Fruit fly (Drosophila melanogaster) whole organism, embryonic: ENCODE data around the gene DCTN6-p27.

ENCODE experiments used
- CG10321 ChIP-seq: fragments of 200-800 bp; sonication (Bioruptor generic); IDR thresholded peaks from 2 replicates; pipeline ENCODE4 v1.3.6; 2022; ENCODE audit warnings: missing biosample characterization, missing genetic modification characterization
- CG10959 ChIP-seq: fragments of 200-800 bp; sonication (Bioruptor generic); IDR thresholded peaks from 2 replicates; pipeline ENCODE4 v1.3.6; 2022; ENCODE audit warnings: missing biosample characterization, missing genetic modification characterization
- CG13775 ChIP-seq: fragments of 200-800 bp; sonication (Bioruptor generic); optimal IDR thresholded peaks from 3 replicates; lab custom pipeline; 2017; ENCODE audit warnings: missing biosample characterization, mild to moderate bottlenecking, missing genetic modification characterization
- CG15073 ChIP-seq: fragments of 200-800 bp; sonication (Bioruptor generic); optimal IDR thresholded peaks from 2 replicates; lab custom pipeline; 2016; ENCODE audit warnings: missing biosample characterization, missing genetic modification characterization
- CG15479 ChIP-seq: fragments of 200-800 bp; sonication (Bioruptor generic); optimal IDR thresholded peaks from 3 replicates; lab custom pipeline; 2019; ENCODE audit warnings: missing biosample characterization, mild to moderate bottlenecking, missing genetic modification characterization, moderate library complexity
- CG16813 ChIP-seq: fragments of 200-800 bp; sonication (Bioruptor generic); IDR thresholded peaks from 3 replicates; pipeline ENCODE4 v1.3.6; 2022; ENCODE audit warnings: missing biosample characterization, missing genetic modification characterization; ENCODE audit not compliant: partially characterized antibody
- CG17359 ChIP-seq: fragments of 200-800 bp; sonication (Bioruptor generic); optimal IDR thresholded peaks from 3 replicates; lab custom pipeline; 2018; ENCODE audit warnings: missing biosample characterization, mild to moderate bottlenecking, missing genetic modification characterization, moderate library complexity
- CG17385 ChIP-seq: fragments of 200-800 bp; sonication (Bioruptor generic); optimal IDR thresholded peaks from 3 replicates; lab custom pipeline; 2018; ENCODE audit warnings: missing biosample characterization, mild to moderate bottlenecking, missing genetic modification characterization
- CG1832 ChIP-seq: fragments of 200-800 bp; sonication (Bioruptor generic); optimal IDR thresholded peaks from 2 replicates; lab custom pipeline; 2017; ENCODE audit warnings: missing biosample characterization, mild to moderate bottlenecking, missing genetic modification characterization, inconsistent platforms
- CG2199 ChIP-seq: fragments of 200-800 bp; sonication (Bioruptor generic); IDR thresholded peaks from 3 replicates; pipeline ENCODE4 v1.3.6; 2022; ENCODE audit warnings: missing biosample characterization, missing genetic modification characterization
- CG4360 ChIP-seq: fragments of 200-800 bp; sonication (Bioruptor generic); IDR thresholded peaks from 2 replicates; pipeline ENCODE4 v1.3.6; 2022; ENCODE audit warnings: missing biosample characterization, missing genetic modification characterization
- CG7372 ChIP-seq: fragments of 200-800 bp; sonication (Bioruptor generic); IDR thresholded peaks from 2 replicates; pipeline ENCODE4 v1.3.6; 2022; ENCODE audit warnings: missing biosample characterization, missing genetic modification characterization
- CG8388 ChIP-seq: fragments of 200-800 bp; sonication (Bioruptor generic); optimal IDR thresholded peaks from 2 replicates; lab custom pipeline; 2019; ENCODE audit warnings: missing biosample characterization, mild to moderate bottlenecking, missing genetic modification characterization, moderate library complexity
- CG8478 ChIP-seq: fragments of >200 bp; optimal IDR thresholded peaks from 2 replicates; lab custom pipeline; 2018
- CG9932 ChIP-seq: fragments of 200-800 bp; sonication (Bioruptor generic); IDR thresholded peaks from 2 replicates; pipeline ENCODE4 v1.3.6; 2022; ENCODE audit warnings: missing biosample characterization, missing genetic modification characterization
- CHES-1-like ChIP-seq: fragments of 200-800 bp; sonication (Bioruptor generic); optimal IDR thresholded peaks from 2 replicates; lab custom pipeline; 2016; ENCODE audit warnings: missing biosample characterization, missing genetic modification characterization
- D ChIP-seq, 2 experiments: fragments of 200-800 bp in 1 of 2; fragments of >200 bp in 1 of 2; sonication (Bioruptor generic) in 1 of 2; optimal IDR thresholded peaks; 2 replicates in 1 of 2; 3 replicates in 1 of 2; lab custom pipeline; 2017; ENCODE audit warnings: mild to moderate bottlenecking in 1 of 2, missing biosample characterization in 1 of 2, missing genetic modification characterization in 1 of 2, missing genetic modification reagents in 1 of 2
- Drgx ChIP-seq: fragments of 200-800 bp; sonication (Bioruptor generic); IDR thresholded peaks from 2 replicates; pipeline ENCODE4 v1.3.6; 2022; ENCODE audit warnings: missing biosample characterization, missing genetic modification characterization
- E2f1 ChIP-seq: fragments of 200-800 bp; sonication (Bioruptor generic); IDR thresholded peaks from 2 replicates; pipeline ENCODE4 v1.3.6; 2022; ENCODE audit warnings: missing biosample characterization, missing genetic modification characterization
- E2f2 ChIP-seq: fragments of 200-800 bp; sonication (Bioruptor generic); IDR thresholded peaks from 2 replicates; pipeline ENCODE4 v1.3.6; 2022; ENCODE audit warnings: missing biosample characterization, missing genetic modification characterization
- MBD-R2 ChIP-seq: fragments of 200-800 bp; sonication (Bioruptor generic); IDR thresholded peaks from 2 replicates; pipeline ENCODE4 v1.3.6; 2022; ENCODE audit warnings: missing biosample characterization, missing genetic modification characterization
- Med ChIP-seq: fragments of 200-800 bp; sonication (Bioruptor generic); peaks from one replicate; lab custom pipeline; 2016; ENCODE audit warnings: missing biosample characterization, missing genetic modification characterization, mild to moderate bottlenecking, inconsistent platforms, moderate library complexity
- Meics ChIP-seq: fragments of 200-800 bp; sonication (Bioruptor generic); optimal IDR thresholded peaks from 2 replicates; lab custom pipeline; 2017; ENCODE audit warnings: missing biosample characterization, mild to moderate bottlenecking, missing genetic modification characterization
- Side ChIP-seq: fragments of 200-800 bp; sonication (Bioruptor generic); optimal IDR thresholded peaks from 2 replicates; lab custom pipeline; 2016; ENCODE audit warnings: missing biosample characterization, missing genetic modification characterization
- Sry-β ChIP-seq: fragments of 200-800 bp; sonication (Bioruptor generic); optimal IDR thresholded peaks from 2 replicates; lab custom pipeline; 2018; ENCODE audit warnings: missing biosample characterization, mild to moderate bottlenecking, missing genetic modification characterization, moderate library complexity
- Trl ChIP-seq, 3 experiments: fragments of >200 bp in 2 of 3; fragments of 200-800 bp in 1 of 3; sonication (Bioruptor generic) in 1 of 3; optimal IDR thresholded peaks; 2 replicates in 1 of 3; 3 replicates in 2 of 3; lab custom pipeline; 2016 to 2017; ENCODE audit warnings: missing biosample characterization in 1 of 3, missing genetic modification characterization in 1 of 3
- bsh ChIP-seq, 2 experiments: fragments of 200-800 bp; sonication (Bioruptor generic); optimal IDR thresholded peaks; 2 replicates each; lab custom pipeline; 2017 to 2018; ENCODE audit warnings: mild to moderate bottlenecking in 2 of 2, missing biosample characterization in 2 of 2, missing genetic modification characterization in 2 of 2, moderate library complexity in 1 of 2
- cg ChIP-seq: fragments of 200-800 bp; sonication (Bioruptor generic); optimal IDR thresholded peaks from 3 replicates; lab custom pipeline; 2019; ENCODE audit warnings: missing biosample characterization, mild to moderate bottlenecking, missing genetic modification characterization, moderate library complexity
- chn ChIP-seq: fragments of 200-800 bp; sonication (Bioruptor generic); optimal IDR thresholded peaks from 2 replicates; lab custom pipeline; 2016; ENCODE audit warnings: missing biosample characterization, missing genetic modification characterization
- ci ChIP-seq: fragments of 200-800 bp; sonication (Bioruptor generic); IDR thresholded peaks from 3 replicates; pipeline ENCODE4 v1.3.6; 2022; ENCODE audit warnings: missing biosample characterization, missing genetic modification characterization
- corto ChIP-seq: fragments of 200-800 bp; sonication (Bioruptor generic); optimal IDR thresholded peaks from 2 replicates; lab custom pipeline; 2016; ENCODE audit warnings: missing biosample characterization, mild to moderate bottlenecking, missing genetic modification characterization, moderate library complexity
- crol ChIP-seq: fragments of 200-800 bp; sonication (Bioruptor generic); IDR thresholded peaks from 2 replicates; pipeline ENCODE4 v1.3.6; 2022; ENCODE audit warnings: missing biosample characterization, missing genetic modification characterization
- kni ChIP-seq: fragments of 200-800 bp; sonication (Bioruptor generic); optimal IDR thresholded peaks from 3 replicates; lab custom pipeline; 2017; ENCODE audit warnings: mild to moderate bottlenecking, missing biosample characterization, missing genetic modification reagents, missing genetic modification characterization
- nerfin-1 ChIP-seq: fragments of 200-800 bp; sonication (Bioruptor generic); optimal IDR thresholded peaks from 3 replicates; lab custom pipeline; 2019; ENCODE audit warnings: missing biosample characterization, mild to moderate bottlenecking, missing genetic modification characterization, moderate library complexity
- nom ChIP-seq: fragments of 200-800 bp; sonication (Bioruptor generic); optimal IDR thresholded peaks from 2 replicates; lab custom pipeline; 2017; ENCODE audit warnings: missing biosample characterization, missing genetic modification characterization, mild to moderate bottlenecking, moderate library complexity, missing genetic modification reagents
- pfk ChIP-seq: fragments of 200-800 bp; sonication (Bioruptor generic); optimal IDR thresholded peaks from 2 replicates; lab custom pipeline; 2018; ENCODE audit warnings: missing biosample characterization, mild to moderate bottlenecking, missing genetic modification characterization, moderate library complexity
- pros ChIP-seq: fragments of 200-800 bp; sonication (Bioruptor generic); optimal IDR thresholded peaks from 3 replicates; lab custom pipeline; 2019; ENCODE audit warnings: missing biosample characterization, mild to moderate bottlenecking, missing genetic modification characterization, moderate library complexity
- psq ChIP-seq: fragments of 200-800 bp; sonication (Bioruptor generic); optimal IDR thresholded peaks from 2 replicates; lab custom pipeline; 2017; ENCODE audit warnings: missing biosample characterization, missing genetic modification characterization
- rib ChIP-seq: fragments of 200-800 bp; sonication (Bioruptor generic); IDR thresholded peaks from 2 replicates; pipeline ENCODE4 v1.3.6; 2022; ENCODE audit warnings: missing biosample characterization, missing genetic modification characterization
- sqz ChIP-seq: fragments of 200-800 bp; sonication (Bioruptor generic); optimal IDR thresholded peaks from 3 replicates; lab custom pipeline; 2018; ENCODE audit warnings: missing biosample characterization, mild to moderate bottlenecking, missing genetic modification characterization
- tio ChIP-seq: fragments of 200-800 bp; sonication (Bioruptor generic); optimal IDR thresholded peaks from 2 replicates; lab custom pipeline; 2017; ENCODE audit warnings: missing biosample characterization, missing genetic modification characterization, inconsistent platforms
- tll ChIP-seq, 2 experiments: fragments of 200-800 bp in 1 of 2; fragments of >200 bp in 1 of 2; sonication (Bioruptor generic) in 1 of 2; optimal IDR thresholded peaks; 2 replicates each; lab custom pipeline; 2017 to 2019; ENCODE audit warnings: missing biosample characterization in 2 of 2, missing genetic modification characterization in 2 of 2, mild to moderate bottlenecking in 1 of 2, moderate library complexity in 1 of 2
- usp ChIP-seq: fragments of >200 bp; optimal IDR thresholded peaks from 2 replicates; lab custom pipeline; 2017; ENCODE audit warnings: missing biosample characterization, missing genetic modification characterization
- wor ChIP-seq: fragments of 200-800 bp; sonication (Bioruptor generic); IDR thresholded peaks from 2 replicates; pipeline ENCODE4 v1.3.6; 2022; ENCODE audit warnings: missing biosample characterization, missing genetic modification characterization
- zen ChIP-seq: fragments of 200-800 bp; sonication (Bioruptor generic); optimal IDR thresholded peaks from 3 replicates; lab custom pipeline; 2018; ENCODE audit warnings: missing biosample characterization, mild to moderate bottlenecking, missing genetic modification characterization, moderate library complexity

DCTN6-p27 gene

dm6 chr2L:19161307-19161999 lies 29.3 kb downstream of the DCTN6-p27 start:
- TF ChIP-seq tio (GFP tag; lab: Kevin White, UChicago) (no peak), CHES-1-like (GFP tag; lab: Kevin White, UChicago) (no peak), CG9932 (no peak), CG15479 (GFP tag; lab: Kevin White, UChicago) (peak; percentile 89), crol (peak; percentile 46), CG10959 (GFP tag; lab: Robert Waterston, UW) (no peak), ci (GFP tag; lab: Robert Waterston, UW) (0 out of 3 replicates have a peak, but pooled peaks have one; percentile 16), D (optimal IDR thresholded peaks at IDR 0.05; lab: Kevin White, UChicago) (peak; percentile 64), D (GFP tag; optimal IDR thresholded peaks at IDR 0.05; lab: Kevin White, UChicago) (no peak), CG10321 (GFP tag; lab: Robert Waterston, UW) (peak; percentile 27; the same call in 1 of the 2 replicates), MBD-R2 (0 out of 2 replicates have a peak, but pooled peaks have one; percentile 18), pros (GFP tag; lab: Kevin White, UChicago) (peak; percentile 74), chn (peak; percentile 10), CG2199 (GFP tag; lab: Robert Waterston, UW) (peak; percentile 75), CG7372 (no peak), sqz (peak; percentile 37), CG17359 (peak; percentile 70), Sry-β (no peak), CG15073 (GFP tag; lab: Kevin White, UChicago) (peak; percentile 98), CG8388 (GFP tag; lab: Kevin White, UChicago) (peak; percentile 45), CG4360 (GFP tag; lab: Robert Waterston, UW) (peak; percentile 30; the same call in 1 of the 2 replicates), CG8478 (peak; percentile 42), zen (tag; lab: Kevin White, UChicago) (peak; percentile 7), E2f1 (no peak), wor (GFP tag; lab: Robert Waterston, UW) (no peak), corto (GFP tag; lab: Kevin White, UChicago) (peak; percentile 60), Med (peak; percentile 13), kni (peak; percentile 77), cg (peak; percentile 21), rib (GFP tag; lab: Robert Waterston, UW) (0 out of 2 replicates have a peak, but pooled peaks have one; percentile 33), CG13775 (no peak), nom (GFP tag; lab: Kevin White, UChicago) (peak; percentile 99), CG16813 (GFP tag; lab: Robert Waterston, UW) (0 out of 3 replicates have a peak, but pooled peaks have one; percentile 16), Side (no peak), Drgx (GFP tag; lab: Robert Waterston, UW) (peak; percentile 47), nerfin-1 (tag; lab: Kevin White, UChicago) (peak; percentile 0), bsh (GFP tag; optimal IDR thresholded peaks at IDR 0.05; lab: Kevin White, UChicago) (peak in 1 of 2 experiments; percentile 94), CG17385 (GFP tag; lab: Kevin White, UChicago) (peak; percentile 38), tll (GFP tag; optimal IDR thresholded peaks at IDR 0.05; lab: Kevin White, UChicago) (no peak), usp (GFP tag; lab: Kevin White, UChicago) (no peak), Trl (optimal IDR thresholded peaks at IDR 0.05; lab: Kevin White, UChicago) (peak; percentile 19 to 69), Trl (GFP tag; optimal IDR thresholded peaks at IDR 0.05; lab: Kevin White, UChicago) (no peak), psq (GFP tag; lab: Kevin White, UChicago) (peak; percentile 50), pfk (GFP tag; lab: Kevin White, UChicago) (peak; percentile 87), Meics (GFP tag; lab: Kevin White, UChicago) (no peak), E2f2 (GFP tag; lab: Robert Waterston, UW) (no peak), CG1832 (GFP tag; lab: Kevin White, UChicago) (peak; percentile 68)
- TF ChIP-seq, all 482 proteins: peak for 31
